Worm (Caenorhabditis elegans): ENCODE measurements around the gene pas-1.

ce11 chrV:14393504-14393903, 28.9 kb downstream of the pas-1 start, which contains the start of gene C15H11.1:
- no peak for TF ChIP-seq fos-1 (tag; optimal IDR thresholded peaks at IDR 0.05)
- TF ChIP-seq unc-62 (GFP tag; optimal IDR thresholded peaks at IDR 0.05) = no peak
- TF ChIP-seq nhr-28 (tag; optimal IDR thresholded peaks at IDR 0.05) = no peak

Data from whole organism, L3 larva.